Worm (Caenorhabditis elegans) whole organism, L3 larva: ENCODE data around the gene F45G2.7.

Source experiments
- ama-1 ChIP-seq: fragments of 150-350 bp; optimal IDR thresholded peaks from 2 replicates; lab custom pipeline; 2018
- ceh-9 ChIP-seq: sonication (generic microtip); optimal IDR thresholded peaks from 2 replicates; lab custom pipeline; 2018; ENCODE audit warnings: missing biosample characterization, missing genetic modification characterization
- egl-27 ChIP-seq: sonication (generic microtip); optimal IDR thresholded peaks from 4 replicates; lab custom pipeline; 2017; ENCODE audit warnings: missing biosample characterization, missing genetic modification reagents, missing genetic modification characterization
- elt-3 ChIP-seq, 3 experiments: fragments of 150-350 bp in 1 of 3; sonication (generic microtip) in 2 of 3; optimal IDR thresholded peaks; 2 replicates in 2 of 3; 4 replicates in 1 of 3; lab custom pipeline; 2014 to 2017; ENCODE audit warnings: missing biosample characterization in 3 of 3, missing genetic modification characterization in 3 of 3
- fos-1 ChIP-seq: fragments of 150-350 bp; optimal IDR thresholded peaks from 2 replicates; lab custom pipeline; 2014; ENCODE audit warnings: missing biosample characterization, missing genetic modification characterization
- mdl-1 ChIP-seq: fragments of 150-350 bp; optimal IDR thresholded peaks from 2 replicates; lab custom pipeline; 2014; ENCODE audit warnings: missing biosample characterization, missing genetic modification characterization
- nhr-11 ChIP-seq: fragments of 150-350 bp; optimal IDR thresholded peaks from 2 replicates; lab custom pipeline; 2014; ENCODE audit warnings: missing biosample characterization, missing genetic modification characterization
- nhr-12 ChIP-seq: fragments of 150-350 bp; optimal IDR thresholded peaks from 2 replicates; lab custom pipeline; 2014; ENCODE audit warnings: missing biosample characterization, missing genetic modification characterization
- pha-4 ChIP-seq: fragments of 150-350 bp; optimal IDR thresholded peaks from 2 replicates; lab custom pipeline; 2014; ENCODE audit warnings: missing biosample characterization, missing genetic modification reagents, missing genetic modification characterization
- pqm-1 ChIP-seq: fragments of 150-350 bp; optimal IDR thresholded peaks from 2 replicates; lab custom pipeline; 2017; ENCODE audit warnings: missing biosample characterization, missing genetic modification characterization, inconsistent platforms
- sea-2 ChIP-seq: fragments of 150-350 bp; sonication (generic microtip); optimal IDR thresholded peaks from 4 replicates; lab custom pipeline; 2014; ENCODE audit warnings: missing biosample characterization, missing genetic modification reagents, missing genetic modification characterization
- skn-1 ChIP-seq: fragments of 150-350 bp; optimal IDR thresholded peaks from 2 replicates; lab custom pipeline; 2014; ENCODE audit warnings: missing biosample characterization, missing genetic modification characterization
- snpc-4 ChIP-seq: fragments of 150-350 bp; optimal IDR thresholded peaks from 2 replicates; lab custom pipeline; 2014; ENCODE audit warnings: missing biosample characterization, missing genetic modification characterization
- unc-39 ChIP-seq: sonication (generic microtip); optimal IDR thresholded peaks from 4 replicates; lab custom pipeline; 2017; ENCODE audit warnings: missing biosample characterization, missing genetic modification characterization

- TF ChIP-seq elt-3 (tag; optimal IDR thresholded peaks at IDR 0.05; lab: Kevin White, UChicago) (no peak), unc-39 (tag; lab: Kevin White, UChicago) (no peak), pqm-1 (tag; lab: Kevin White, UChicago) (no peak), pha-4 (no peak), snpc-4 (tag; lab: Kevin White, UChicago) (no peak), sea-2 (GFP tag; lab: Kevin White, UChicago) (no peak), nhr-12 (tag; lab: Kevin White, UChicago) (no peak), ama-1 (no peak), fos-1 (tag; lab: Kevin White, UChicago) (no peak), mdl-1 (tag; lab: Kevin White, UChicago) (no peak), egl-27 (tag; lab: Kevin White, UChicago) (no peak), nhr-11 (no peak), ceh-9 (no peak), skn-1 (tag; lab: Kevin White, UChicago) (no peak)
Measured at ce11 chrIII:13389078-13389477, 45.2 kb downstream of the F45G2.7 start, which contains the start of gene T03F6.3.
